Fruit fly (Drosophila melanogaster) whole organism, embryonic: ENCODE data around the gene Alg7.

Experiments used
- Bgb ChIP-seq: fragments of 200-800 bp; sonication (Bioruptor generic); IDR thresholded peaks from 2 replicates; pipeline ENCODE4 v1.3.6; 2022; ENCODE audit warnings: missing biosample characterization, missing genetic modification characterization; ENCODE audit not compliant: partially characterized antibody
- Blimp-1 ChIP-seq: fragments of 200-800 bp; sonication (Bioruptor generic); optimal IDR thresholded peaks from 3 replicates; lab custom pipeline; 2018; ENCODE audit warnings: missing biosample characterization, missing genetic modification characterization, mild to moderate bottlenecking, moderate library complexity, missing genetic modification reagents
- CG10209 ChIP-seq: fragments of 200-800 bp; sonication (Bioruptor generic); optimal IDR thresholded peaks from 3 replicates; lab custom pipeline; 2017; ENCODE audit warnings: missing biosample characterization, mild to moderate bottlenecking, missing genetic modification characterization, missing genetic modification reagents
- CG10565 ChIP-seq: fragments of 200-800 bp; sonication (Bioruptor generic); optimal IDR thresholded peaks from 3 replicates; lab custom pipeline; 2016; ENCODE audit warnings: missing biosample characterization, mild to moderate bottlenecking, missing genetic modification characterization
- CG12769 ChIP-seq: fragments of 200-800 bp; sonication (Bioruptor generic); optimal IDR thresholded peaks from 2 replicates; lab custom pipeline; 2019; ENCODE audit warnings: missing biosample characterization, mild to moderate bottlenecking, missing genetic modification characterization, moderate library complexity
- CG12942 ChIP-seq: fragments of 200-800 bp; sonication (Bioruptor generic); optimal IDR thresholded peaks from 3 replicates; lab custom pipeline; 2016; ENCODE audit warnings: missing biosample characterization, missing genetic modification characterization
- CG13287 ChIP-seq: fragments of 200-800 bp; sonication (Bioruptor generic); IDR thresholded peaks from 2 replicates; pipeline ENCODE4 v1.3.6; 2022; ENCODE audit warnings: missing biosample characterization, missing genetic modification characterization; ENCODE audit not compliant: partially characterized antibody
- CG14441 ChIP-seq: fragments of 200-800 bp; sonication (Bioruptor generic); IDR thresholded peaks from 2 replicates; pipeline ENCODE4 v1.3.6; 2022; ENCODE audit warnings: missing biosample characterization, missing genetic modification characterization
- CG14667 ChIP-seq: fragments of 200-800 bp; sonication (Bioruptor generic); IDR thresholded peaks from 2 replicates; pipeline ENCODE4 v1.3.6; 2022; ENCODE audit warnings: missing biosample characterization, missing genetic modification characterization
- CG15479 ChIP-seq: fragments of 200-800 bp; sonication (Bioruptor generic); optimal IDR thresholded peaks from 3 replicates; lab custom pipeline; 2019; ENCODE audit warnings: missing biosample characterization, mild to moderate bottlenecking, missing genetic modification characterization, moderate library complexity
- CG1647 ChIP-seq: fragments of 200-800 bp; sonication (Bioruptor generic); optimal IDR thresholded peaks from 3 replicates; lab custom pipeline; 2016; ENCODE audit warnings: missing biosample characterization, missing genetic modification characterization
- CG18599 ChIP-seq: fragments of 200-800 bp; sonication (Bioruptor generic); optimal IDR thresholded peaks from 3 replicates; lab custom pipeline; 2017; ENCODE audit warnings: missing biosample characterization, missing genetic modification characterization, mild to moderate bottlenecking, moderate library complexity, missing genetic modification reagents
- CG2129 ChIP-seq: fragments of 200-800 bp; sonication (Bioruptor generic); IDR thresholded peaks from 2 replicates; pipeline ENCODE4 v1.3.6; 2022; ENCODE audit warnings: missing biosample characterization, missing genetic modification characterization; ENCODE audit not compliant: partially characterized antibody
- CG2678 ChIP-seq: fragments of 200-800 bp; sonication (Bioruptor generic); optimal IDR thresholded peaks from 3 replicates; lab custom pipeline; 2019; ENCODE audit warnings: missing biosample characterization, mild to moderate bottlenecking, missing genetic modification characterization, moderate library complexity
- CG33557 ChIP-seq: fragments of 200-800 bp; sonication (Bioruptor generic); optimal IDR thresholded peaks from 2 replicates; lab custom pipeline; 2019; ENCODE audit warnings: missing biosample characterization, mild to moderate bottlenecking, missing genetic modification characterization, moderate library complexity
- CG3847 ChIP-seq: fragments of 200-800 bp; sonication (Bioruptor generic); IDR thresholded peaks from 2 replicates; pipeline ENCODE4 v1.3.6; 2022; ENCODE audit warnings: missing biosample characterization, missing genetic modification characterization
- CG4424 ChIP-seq: fragments of 200-800 bp; sonication (Bioruptor generic); optimal IDR thresholded peaks from 3 replicates; lab custom pipeline; 2016; ENCODE audit warnings: missing biosample characterization, missing genetic modification characterization
- CG5180 ChIP-seq: fragments of 200-800 bp; sonication (Bioruptor generic); optimal IDR thresholded peaks from 3 replicates; lab custom pipeline; 2017; ENCODE audit warnings: missing biosample characterization, missing genetic modification characterization, mild to moderate bottlenecking, moderate library complexity, missing genetic modification reagents
- CG6272 ChIP-seq: fragments of 200-800 bp; sonication (Bioruptor generic); IDR thresholded peaks from 2 replicates; pipeline ENCODE4 v1.3.6; 2022; ENCODE audit warnings: missing biosample characterization, missing genetic modification characterization
- CG6813 ChIP-seq: fragments of 200-800 bp; sonication (Bioruptor generic); optimal IDR thresholded peaks from 2 replicates; lab custom pipeline; 2017; ENCODE audit warnings: missing biosample characterization, missing genetic modification characterization, mild to moderate bottlenecking, moderate library complexity, missing genetic modification reagents
- CG9797 ChIP-seq: fragments of 200-800 bp; sonication (Bioruptor generic); optimal IDR thresholded peaks from 3 replicates; lab custom pipeline; 2018; ENCODE audit warnings: missing biosample characterization, mild to moderate bottlenecking, missing genetic modification characterization
- CoRest ChIP-seq: fragments of 200-800 bp; sonication (Bioruptor generic); optimal IDR thresholded peaks from 3 replicates; lab custom pipeline; 2018; ENCODE audit warnings: missing biosample characterization, mild to moderate bottlenecking, missing genetic modification characterization, moderate library complexity
- D ChIP-seq, 2 experiments: fragments of 200-800 bp in 1 of 2; fragments of >200 bp in 1 of 2; sonication (Bioruptor generic) in 1 of 2; optimal IDR thresholded peaks; 2 replicates in 1 of 2; 3 replicates in 1 of 2; lab custom pipeline; 2017; ENCODE audit warnings: mild to moderate bottlenecking in 1 of 2, missing biosample characterization in 1 of 2, missing genetic modification characterization in 1 of 2, missing genetic modification reagents in 1 of 2
- Dip3 ChIP-seq: fragments of 200-800 bp; sonication (Bioruptor generic); optimal IDR thresholded peaks from 3 replicates; lab custom pipeline; 2016; ENCODE audit warnings: missing biosample characterization, missing genetic modification characterization
- Ets65A ChIP-seq: fragments of 200-800 bp; sonication (Bioruptor generic); peaks from one replicate; lab custom pipeline; 2016; ENCODE audit warnings: missing biosample characterization, missing genetic modification characterization
- Ets97D ChIP-seq: fragments of 200-800 bp; sonication (Bioruptor generic); optimal IDR thresholded peaks from 3 replicates; lab custom pipeline; 2016; ENCODE audit warnings: missing biosample characterization, missing genetic modification characterization
- Fer2 ChIP-seq: fragments of 200-800 bp; sonication (Bioruptor generic); optimal IDR thresholded peaks from 2 replicates; lab custom pipeline; 2018; ENCODE audit warnings: missing biosample characterization, mild to moderate bottlenecking, missing genetic modification characterization, moderate library complexity
- Fer3 ChIP-seq: fragments of 200-800 bp; sonication (Bioruptor generic); optimal IDR thresholded peaks from 2 replicates; lab custom pipeline; 2018; ENCODE audit warnings: missing biosample characterization, mild to moderate bottlenecking, missing genetic modification characterization, moderate library complexity
- HmgD ChIP-seq: fragments of 200-800 bp; sonication (Bioruptor generic); optimal IDR thresholded peaks from 3 replicates; lab custom pipeline; 2016; ENCODE audit warnings: missing biosample characterization, missing genetic modification characterization
- Hr39 ChIP-seq: fragments of >200 bp; optimal IDR thresholded peaks from 2 replicates; lab custom pipeline; 2017
- Mes4 ChIP-seq: fragments of 200-800 bp; sonication (Bioruptor generic); optimal IDR thresholded peaks from 2 replicates; lab custom pipeline; 2016; ENCODE audit warnings: missing biosample characterization, missing genetic modification characterization
- NFAT ChIP-seq: fragments of 200-800 bp; sonication (Bioruptor generic); IDR thresholded peaks from 2 replicates; pipeline ENCODE4 v1.3.6; 2022; ENCODE audit warnings: missing biosample characterization, missing genetic modification characterization
- Opbp ChIP-seq: fragments of 200-800 bp; sonication (Bioruptor generic); IDR thresholded peaks from 3 replicates; pipeline ENCODE4 v1.3.6; 2022; ENCODE audit warnings: missing biosample characterization, missing genetic modification characterization; ENCODE audit not compliant: partially characterized antibody
- Xbp1 ChIP-seq: fragments of 200-800 bp; sonication (Bioruptor generic); optimal IDR thresholded peaks from 3 replicates; lab custom pipeline; 2016; ENCODE audit warnings: missing biosample characterization, mild to moderate bottlenecking, missing genetic modification characterization
- ci ChIP-seq: fragments of 200-800 bp; sonication (Bioruptor generic); IDR thresholded peaks from 3 replicates; pipeline ENCODE4 v1.3.6; 2022; ENCODE audit warnings: missing biosample characterization, missing genetic modification characterization
- crol ChIP-seq: fragments of 200-800 bp; sonication (Bioruptor generic); IDR thresholded peaks from 2 replicates; pipeline ENCODE4 v1.3.6; 2022; ENCODE audit warnings: missing biosample characterization, missing genetic modification characterization
- danr ChIP-seq: fragments of 200-800 bp; sonication (Bioruptor generic); IDR thresholded peaks from 2 replicates; pipeline ENCODE4 v1.3.6; 2022; ENCODE audit warnings: missing biosample characterization, missing genetic modification characterization
- fru ChIP-seq: fragments of >200 bp; optimal IDR thresholded peaks from 2 replicates; lab custom pipeline; 2017
- her ChIP-seq: fragments of 200-800 bp; sonication (Bioruptor generic); optimal IDR thresholded peaks from 2 replicates; lab custom pipeline; 2016; ENCODE audit warnings: missing biosample characterization, missing genetic modification characterization
- ind ChIP-seq: fragments of 200-800 bp; sonication (Bioruptor generic); optimal IDR thresholded peaks from 3 replicates; lab custom pipeline; 2016; ENCODE audit warnings: missing biosample characterization, missing genetic modification characterization
- knrl ChIP-seq: fragments of 200-800 bp; sonication (Bioruptor generic); IDR thresholded peaks from 3 replicates; pipeline ENCODE4 v1.3.6; 2022; ENCODE audit warnings: missing biosample characterization, missing genetic modification characterization; ENCODE audit not compliant: partially characterized antibody
- nmo ChIP-seq: fragments of 200-800 bp; sonication (Bioruptor generic); optimal IDR thresholded peaks from 2 replicates; lab custom pipeline; 2018; ENCODE audit warnings: missing biosample characterization, mild to moderate bottlenecking, missing genetic modification characterization, moderate library complexity
- pros ChIP-seq: fragments of 200-800 bp; sonication (Bioruptor generic); optimal IDR thresholded peaks from 3 replicates; lab custom pipeline; 2019; ENCODE audit warnings: missing biosample characterization, mild to moderate bottlenecking, missing genetic modification characterization, moderate library complexity
- pzg ChIP-seq: fragments of 200-800 bp; sonication (Bioruptor generic); optimal IDR thresholded peaks from 3 replicates; lab custom pipeline; 2018; ENCODE audit warnings: missing biosample characterization, mild to moderate bottlenecking, missing genetic modification characterization, moderate library complexity
- sc ChIP-seq, 3 experiments: fragments of >200 bp in 2 of 3; fragments of 200-800 bp in 1 of 3; sonication (Bioruptor generic) in 1 of 3; optimal IDR thresholded peaks; 2 replicates in 2 of 3; 3 replicates in 1 of 3; lab custom pipeline; 2017; ENCODE audit warnings: mild to moderate bottlenecking in 1 of 3, missing biosample characterization in 1 of 3, missing genetic modification characterization in 1 of 3, missing genetic modification reagents in 1 of 3
- sim ChIP-seq: fragments of 200-800 bp; sonication (Bioruptor generic); IDR thresholded peaks from 2 replicates; pipeline ENCODE4 v1.3.6; 2022; ENCODE audit warnings: missing biosample characterization, missing genetic modification characterization
- toy ChIP-seq: fragments of 200-800 bp; sonication (Bioruptor generic); IDR thresholded peaks from 2 replicates; pipeline ENCODE4 v1.3.6; 2022; ENCODE audit warnings: missing biosample characterization, missing genetic modification characterization
- ttk ChIP-seq: fragments of 200-800 bp; sonication (Bioruptor generic); IDR thresholded peaks from 2 replicates; pipeline ENCODE4 v2.1.2; 2022; ENCODE audit warnings: missing biosample characterization, missing genetic modification characterization

The Alg7 gene

DNA sequence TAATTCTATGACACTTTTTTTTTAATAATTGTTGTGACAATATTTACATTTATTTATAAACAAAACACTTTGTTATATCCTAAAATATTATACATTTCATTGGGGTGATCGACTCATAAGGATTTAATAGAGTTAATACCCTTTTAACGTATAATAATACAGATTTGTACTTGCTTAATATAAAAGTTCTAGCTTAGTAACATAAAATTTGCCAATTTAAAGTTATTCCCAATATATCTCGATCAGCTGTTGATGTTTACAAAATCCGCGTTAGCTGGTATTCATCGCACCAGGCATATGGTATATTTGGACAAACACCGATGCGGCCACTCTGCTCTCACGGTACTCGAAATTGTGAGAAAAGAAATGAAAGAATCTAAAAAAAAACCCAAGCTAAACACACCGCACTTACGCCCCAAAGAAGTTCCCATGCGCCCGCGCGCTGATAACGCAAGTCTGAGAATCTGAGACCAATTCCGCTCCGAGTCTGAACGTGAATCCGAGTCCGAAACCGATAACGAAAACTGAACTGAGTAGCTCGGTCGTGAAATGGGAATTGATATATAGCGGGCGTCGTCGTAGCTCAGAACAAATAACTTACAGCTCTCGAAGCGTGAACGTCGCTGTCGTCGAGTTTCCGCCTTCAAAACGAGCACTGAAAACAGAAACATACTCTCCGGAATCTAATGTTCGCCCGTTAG, 24.5 kb downstream of the Alg7 start, which contains the start of gene Pect (continued):
- TF ChIP-seq fru (lab: Kevin White, UChicago), result no peak
- no peak for TF ChIP-seq Ets97D (GFP tag; lab: Kevin White, UChicago)
- TF ChIP-seq sim (GFP tag; lab: Robert Waterston, UW), result no peak
- TF ChIP-seq CG14667 (GFP tag; lab: Robert Waterston, UW), result no peak
- peak; percentile 31 for TF ChIP-seq pros (GFP tag; lab: Kevin White, UChicago)
- TF ChIP-seq CG33557 (GFP tag; lab: Kevin White, UChicago), result no peak
- no peak; the same call in 1 of the 2 replicates for TF ChIP-seq CG2129 (GFP tag; lab: Robert Waterston, UW)
- no peak for TF ChIP-seq CG10209 (GFP tag; lab: Kevin White, UChicago)
- TF ChIP-seq CoRest, result peak; percentile 58
- TF ChIP-seq Fer3 (tag; lab: Kevin White, UChicago), result no peak
- TF ChIP-seq toy (GFP tag; lab: Robert Waterston, UW), result no peak
- TF ChIP-seq knrl, result 0 out of 3 replicates have a peak, but pooled peaks have one; percentile 43
- no peak for TF ChIP-seq danr (GFP tag; lab: Robert Waterston, UW)
- 0 out of 2 replicates have a peak, but pooled peaks have one; percentile 28 for TF ChIP-seq CG3847
- TF ChIP-seq CG15479, result no peak
- no peak; the same call in 1 of the 2 replicates for TF ChIP-seq crol (GFP tag; lab: Robert Waterston, UW)
- no peak for TF ChIP-seq Dip3 (GFP tag; lab: Kevin White, UChicago)
- no peak for TF ChIP-seq Blimp-1 (GFP tag; lab: Kevin White, UChicago)
- TF ChIP-seq Bgb (GFP tag; lab: Robert Waterston, UW), result peak; percentile 65; the same call in 1 of the 2 replicates
- TF ChIP-seq HmgD (GFP tag; lab: Kevin White, UChicago), result peak; percentile 34
- no peak for TF ChIP-seq Fer2 (tag; lab: Kevin White, UChicago)
- peak; percentile 73 for TF ChIP-seq nmo (GFP tag; lab: Kevin White, UChicago)
- TF ChIP-seq CG9797 (GFP tag; lab: Kevin White, UChicago), result peak; percentile 80
- peak; percentile 63 for TF ChIP-seq CG13287 (GFP tag; lab: Robert Waterston, UW)
- no peak for TF ChIP-seq NFAT (GFP tag; lab: Robert Waterston, UW)
- no peak for TF ChIP-seq ind (GFP tag; lab: Kevin White, UChicago)
- no peak for TF ChIP-seq Ets65A (GFP tag; lab: Kevin White, UChicago)
- no peak for TF ChIP-seq CG4424 (GFP tag; lab: Kevin White, UChicago)
- no peak for TF ChIP-seq CG18599 (GFP tag; lab: Kevin White, UChicago)
- TF ChIP-seq CG5180, result no peak
- TF ChIP-seq Mes4 (GFP tag; lab: Kevin White, UChicago), result no peak
- no peak for TF ChIP-seq CG1647
- TF ChIP-seq CG12769 (tag; lab: Kevin White, UChicago), result no peak
- no peak for TF ChIP-seq ttk (GFP tag; lab: Robert Waterston, UW)
- no peak for TF ChIP-seq Hr39 (lab: Kevin White, UChicago)
- TF ChIP-seq CG2678 (tag; lab: Kevin White, UChicago), result no peak
- peak; percentile 63; the same call in 2 of the 3 replicates for TF ChIP-seq Opbp (GFP tag; lab: Robert Waterston, UW)
- peak; percentile 98 for TF ChIP-seq her (GFP tag; lab: Kevin White, UChicago)
- TF ChIP-seq D (optimal IDR thresholded peaks at IDR 0.05; lab: Kevin White, UChicago), result no peak
- TF ChIP-seq D (GFP tag; optimal IDR thresholded peaks at IDR 0.05; lab: Kevin White, UChicago), result no peak
- peak; percentile 58 for TF ChIP-seq pzg (GFP tag; lab: Kevin White, UChicago)
- no peak for TF ChIP-seq CG6272 (GFP tag; lab: Robert Waterston, UW)
- peak; percentile 2 for TF ChIP-seq Xbp1
- TF ChIP-seq CG14441 (GFP tag; lab: Robert Waterston, UW), result no peak
- no peak for TF ChIP-seq CG12942 (GFP tag; lab: Kevin White, UChicago)
- TF ChIP-seq CG10565 (GFP tag; lab: Kevin White, UChicago), result no peak
- no peak for TF ChIP-seq sc (optimal IDR thresholded peaks at IDR 0.05; lab: Kevin White, UChicago)
- TF ChIP-seq sc (GFP tag; optimal IDR thresholded peaks at IDR 0.05; lab: Kevin White, UChicago), result no peak
- TF ChIP-seq ci, result peak; percentile 9; the same call in 1 of the 3 replicates
- TF ChIP-seq CG6813 (GFP tag; lab: Kevin White, UChicago), result no peak
